Worm (Caenorhabditis elegans) whole organism, early embryonic: ENCODE results near the gene F01D5.1.

ENCODE experiments used
- B0310.2 ChIP-seq: sonication (generic microtip); optimal IDR thresholded peaks from 2 replicates; lab custom pipeline; 2016; ENCODE audit warnings: mild to moderate bottlenecking, missing genetic modification characterization, missing compliant biosample characterization
- aly-1 ChIP-seq: sonication (generic microtip); optimal IDR thresholded peaks from 2 replicates; lab custom pipeline; 2016; ENCODE audit warnings: missing genetic modification characterization, missing compliant biosample characterization
- ama-1 ChIP-seq: fragments of 150-350 bp; optimal IDR thresholded peaks from 2 replicates; lab custom pipeline; 2014
- ceh-13 ChIP-seq: fragments of 200-800 bp; sonication (Bioruptor generic); optimal IDR thresholded peaks from 2 replicates; lab custom pipeline; 2018; ENCODE audit warnings: mild to moderate bottlenecking, missing genetic modification characterization, missing compliant biosample characterization
- ceh-36 ChIP-seq: sonication (generic microtip); optimal IDR thresholded peaks from 2 replicates; lab custom pipeline; 2016; ENCODE audit warnings: missing genetic modification characterization, inconsistent platforms, missing compliant biosample characterization
- flt-1 ChIP-seq: fragments of 200-800 bp; sonication (Bioruptor generic); IDR thresholded peaks from 2 replicates; pipeline ENCODE4 v1.3.6; 2022; ENCODE audit warnings: missing genetic modification characterization, missing compliant biosample characterization
- hmbx-1 ChIP-seq: sonication (generic microtip); optimal IDR thresholded peaks from 2 replicates; lab custom pipeline; 2016; ENCODE audit warnings: mild to moderate bottlenecking, missing genetic modification characterization, missing compliant biosample characterization
- hmg-4 ChIP-seq: fragments of 200-800 bp; sonication (Bioruptor generic); optimal IDR thresholded peaks from 2 replicates; lab custom pipeline; 2018; ENCODE audit warnings: mild to moderate bottlenecking, missing genetic modification characterization, missing compliant biosample characterization
- hnd-1 ChIP-seq: sonication (generic microtip); optimal IDR thresholded peaks from 2 replicates; lab custom pipeline; 2016; ENCODE audit warnings: missing genetic modification characterization, missing compliant biosample characterization
- scrt-1 ChIP-seq: fragments of 200-800 bp; sonication (Bioruptor generic); IDR thresholded peaks from 2 replicates; pipeline ENCODE4 v1.3.6; 2022; ENCODE audit warnings: missing genetic modification characterization, missing compliant biosample characterization
- sea-1 ChIP-seq: fragments of 200-800 bp; sonication (Bioruptor generic); conservative IDR thresholded peaks from 2 replicates; pipeline ENCODE4 v1.3.6; 2022; ENCODE audit warnings: missing genetic modification characterization, missing compliant biosample characterization
- tbx-11 ChIP-seq: fragments of 200-800 bp; sonication (Bioruptor generic); IDR thresholded peaks from 2 replicates; pipeline ENCODE4 v1.3.6; 2022; ENCODE audit warnings: missing genetic modification characterization, missing compliant biosample characterization
- tra-4 ChIP-seq: sonication (generic microtip); optimal IDR thresholded peaks from 2 replicates; lab custom pipeline; 2017; ENCODE audit warnings: missing genetic modification characterization, missing compliant biosample characterization

ce11 chrII:14032705-14033104, 35.3 kb upstream of the F01D5.1 start:
- TF ChIP-seq ceh-13 (GFP tag; lab: Kevin White, UChicago) (no peak), B0310.2 (tag; lab: Kevin White, UChicago) (no peak), ama-1 (lab: Kevin White, UChicago) (no peak), sea-1 (GFP tag; lab: Robert Waterston, UW) (no peak), hmbx-1 (tag; lab: Kevin White, UChicago) (no peak), scrt-1 (GFP tag; lab: Robert Waterston, UW) (no peak), tra-4 (tag; lab: Kevin White, UChicago) (no peak), ceh-36 (tag; lab: Kevin White, UChicago) (no peak), hnd-1 (tag; lab: Kevin White, UChicago) (no peak), flt-1 (no peak), aly-1 (tag; lab: Kevin White, UChicago) (no peak), tbx-11 (GFP tag; lab: Robert Waterston, UW) (no peak), hmg-4 (GFP tag; lab: Kevin White, UChicago) (no peak)
